Worm (Caenorhabditis elegans) whole organism, L4 larva: ENCODE results near the gene hmg-1.1.
A peak's percentile ranks its signal among the peaks of the same experiment; 100 is the strongest.

ENCODE experiments used
- D1046.2 ChIP-seq: fragments of 200-800 bp; sonication (Bioruptor generic); IDR thresholded peaks from 2 replicates; pipeline ENCODE4 v1.3.6; 2022; ENCODE audit warnings: missing genetic modification characterization, missing compliant biosample characterization
- F10B5.3 ChIP-seq: sonication (generic microtip); optimal IDR thresholded peaks from 2 replicates; lab custom pipeline; 2016; ENCODE audit warnings: mild to moderate bottlenecking, missing genetic modification characterization, missing compliant biosample characterization
- F26F4.8 ChIP-seq: fragments of 200-800 bp; sonication (Bioruptor generic); conservative IDR thresholded peaks from 2 replicates; pipeline ENCODE4 v1.3.6; 2022; ENCODE audit warnings: missing genetic modification characterization, missing compliant biosample characterization
- F49E8.2 ChIP-seq: sonication (generic microtip); optimal IDR thresholded peaks from 2 replicates; lab custom pipeline; 2016; ENCODE audit warnings: missing compliant biosample characterization, mild to moderate bottlenecking, missing genetic modification characterization, borderline replicate concordance
- R02D3.7 ChIP-seq: fragments of 150-350 bp; sonication (generic microtip); optimal IDR thresholded peaks from 3 replicates; lab custom pipeline; 2014; ENCODE audit warnings: missing biosample characterization, missing genetic modification characterization
- T20F7.1 ChIP-seq: fragments of 200-800 bp; sonication (Bioruptor generic); optimal IDR thresholded peaks from 2 replicates; lab custom pipeline; 2018; ENCODE audit warnings: mild to moderate bottlenecking, missing genetic modification characterization, missing compliant biosample characterization
- T26A8.4 ChIP-seq: fragments of 200-800 bp; sonication (Bioruptor generic); IDR thresholded peaks from 2 replicates; pipeline ENCODE4 v1.3.6; 2022; ENCODE audit warnings: missing genetic modification characterization, missing compliant biosample characterization
- Y105C5A.15 ChIP-seq: fragments of 200-800 bp; sonication (Bioruptor generic); IDR thresholded peaks from 2 replicates; pipeline ENCODE4 v1.3.6; 2022; ENCODE audit warnings: missing genetic modification characterization, missing compliant biosample characterization
- Y5F2A.4 ChIP-seq: fragments of 200-800 bp; sonication (Bioruptor generic); optimal IDR thresholded peaks from 2 replicates; lab custom pipeline; 2018; ENCODE audit warnings: mild to moderate bottlenecking, missing genetic modification characterization, missing compliant biosample characterization
- ZK546.5 ChIP-seq, 2 experiments: sonication (generic microtip); optimal IDR thresholded peaks; 2 replicates each; lab custom pipeline; 2017; ENCODE audit warnings: missing biosample characterization in 2 of 2, missing genetic modification characterization in 2 of 2
- aha-1 ChIP-seq: fragments of 150-350 bp; peaks from one replicate; lab custom pipeline; 2014; ENCODE audit warnings: missing biosample characterization, missing genetic modification characterization
- ceh-20 ChIP-seq: fragments of 200-800 bp; sonication (Bioruptor generic); IDR thresholded peaks from 2 replicates; pipeline ENCODE4 v1.3.6; 2022; ENCODE audit warnings: missing genetic modification reagents, missing genetic modification characterization, missing compliant biosample characterization
- ceh-32 ChIP-seq: sonication (generic microtip); optimal IDR thresholded peaks from 2 replicates; lab custom pipeline; 2016; ENCODE audit warnings: mild to moderate bottlenecking, missing genetic modification characterization, missing compliant biosample characterization; ENCODE audit not compliant: poor library complexity
- ceh-44 ChIP-seq: fragments of 200-800 bp; sonication (Bioruptor generic); IDR thresholded peaks from 2 replicates; pipeline ENCODE4 v1.3.6; 2022; ENCODE audit warnings: missing genetic modification reagents, missing genetic modification characterization, missing compliant biosample characterization
- ces-1 ChIP-seq: fragments of 150-350 bp; sonication (generic microtip); optimal IDR thresholded peaks from 4 replicates; lab custom pipeline; 2014; ENCODE audit warnings: missing biosample characterization, missing genetic modification reagents, missing genetic modification characterization
- ctbp-1 ChIP-seq: fragments of 200-800 bp; sonication (Bioruptor generic); IDR thresholded peaks from 2 replicates; pipeline ENCODE4 v1.3.6; 2022; ENCODE audit warnings: missing genetic modification reagents, missing genetic modification characterization, missing compliant biosample characterization
- daf-19 ChIP-seq: fragments of 200-800 bp; sonication (Bioruptor generic); conservative IDR thresholded peaks from 2 replicates; pipeline ENCODE4 v1.3.6; 2022; ENCODE audit warnings: missing genetic modification characterization, missing compliant biosample characterization
- daf-8 ChIP-seq: fragments of 200-800 bp; sonication (Bioruptor generic); IDR thresholded peaks from 2 replicates; pipeline ENCODE4 v1.3.6; 2022; ENCODE audit warnings: missing genetic modification characterization, missing compliant biosample characterization
- dmd-6 ChIP-seq: fragments of 200-800 bp; sonication (Bioruptor generic); IDR thresholded peaks from 2 replicates; pipeline ENCODE4 v1.3.6; 2022; ENCODE audit warnings: missing genetic modification reagents, missing genetic modification characterization, missing compliant biosample characterization
- dmd-8 ChIP-seq: fragments of 200-800 bp; sonication (Bioruptor generic); IDR thresholded peaks from 2 replicates; pipeline ENCODE4 v1.3.6; 2022; ENCODE audit warnings: missing genetic modification characterization, missing compliant biosample characterization
- dpl-1 ChIP-seq: fragments of 150-350 bp; optimal IDR thresholded peaks from 2 replicates; lab custom pipeline; 2014; ENCODE audit warnings: missing biosample characterization, missing genetic modification reagents, missing genetic modification characterization
- duxl-1 ChIP-seq: sonication (generic microtip); optimal IDR thresholded peaks from 2 replicates; lab custom pipeline; 2016; ENCODE audit warnings: mild to moderate bottlenecking, missing genetic modification characterization, moderate library complexity, missing compliant biosample characterization; ENCODE audit not compliant: poor library complexity
- fkh-10 ChIP-seq: fragments of 150-350 bp; optimal IDR thresholded peaks from 2 replicates; lab custom pipeline; 2014; ENCODE audit warnings: missing biosample characterization, missing genetic modification reagents, missing genetic modification characterization
- fos-1 ChIP-seq: fragments of 150-350 bp; optimal IDR thresholded peaks from 2 replicates; lab custom pipeline; 2014; ENCODE audit warnings: missing biosample characterization, missing genetic modification characterization
- hif-1 ChIP-seq, 2 experiments: sonication (generic microtip); optimal IDR thresholded peaks; 2 replicates each; lab custom pipeline; 2016 to 2017; ENCODE audit warnings: missing compliant biosample characterization in 2 of 2, missing genetic modification characterization in 2 of 2, missing genetic modification reagents in 2 of 2, missing genotype in 2 of 2, mild to moderate bottlenecking in 1 of 2
- hmg-1.1 ChIP-seq: fragments of 200-800 bp; sonication (Bioruptor generic); IDR thresholded peaks from 2 replicates; pipeline ENCODE4 v1.3.6; 2022; ENCODE audit warnings: missing genetic modification reagents, missing genetic modification characterization, missing compliant biosample characterization
- jun-1 ChIP-seq: fragments of 150-350 bp; optimal IDR thresholded peaks from 2 replicates; lab custom pipeline; 2014; ENCODE audit warnings: missing biosample characterization, missing genetic modification reagents, missing genetic modification characterization
- lin-1 ChIP-seq: fragments of 200-800 bp; sonication (Bioruptor generic); IDR thresholded peaks from 2 replicates; pipeline ENCODE4 v1.3.6; 2022; ENCODE audit warnings: missing genetic modification reagents, missing genetic modification characterization, missing compliant biosample characterization
- lin-29 ChIP-seq: fragments of 200-800 bp; sonication (Bioruptor generic); IDR thresholded peaks from 2 replicates; pipeline ENCODE4 v1.3.6; 2022; ENCODE audit warnings: missing genetic modification reagents, missing genetic modification characterization, missing compliant biosample characterization
- lir-3 ChIP-seq: sonication (generic microtip); optimal IDR thresholded peaks from 2 replicates; lab custom pipeline; 2016; ENCODE audit warnings: mild to moderate bottlenecking, missing genetic modification characterization, missing compliant biosample characterization
- mes-2 ChIP-seq: sonication (generic microtip); optimal IDR thresholded peaks from 2 replicates; lab custom pipeline; 2016; ENCODE audit warnings: missing genotype, mild to moderate bottlenecking, missing genetic modification characterization, missing compliant biosample characterization; ENCODE audit not compliant: poor library complexity, severe bottlenecking
- mxl-2 ChIP-seq: fragments of 200-800 bp; sonication (Bioruptor generic); conservative IDR thresholded peaks from 2 replicates; pipeline ENCODE4 v1.3.6; 2022; ENCODE audit warnings: missing genetic modification reagents, missing genetic modification characterization, missing compliant biosample characterization
- mxl-3 ChIP-seq: fragments of 200-800 bp; sonication (Bioruptor generic); optimal IDR thresholded peaks from 2 replicates; lab custom pipeline; 2018; ENCODE audit warnings: mild to moderate bottlenecking, missing genetic modification characterization, missing compliant biosample characterization
- nhr-10 ChIP-seq: fragments of 150-350 bp; optimal IDR thresholded peaks from 2 replicates; lab custom pipeline; 2014; ENCODE audit warnings: missing biosample characterization, missing genetic modification characterization
- nhr-25 ChIP-seq: sonication (generic microtip); optimal IDR thresholded peaks from 2 replicates; lab custom pipeline; 2017; ENCODE audit warnings: missing genetic modification characterization, mild to moderate bottlenecking, missing compliant biosample characterization, antibody characterized with exemption, moderate library complexity, borderline replicate concordance; ENCODE audit not compliant: insufficient read depth
- nhr-42 ChIP-seq: fragments of 200-800 bp; sonication (Bioruptor generic); IDR thresholded peaks from 2 replicates; pipeline ENCODE4 v1.3.6; 2022; ENCODE audit warnings: missing genetic modification characterization, missing compliant biosample characterization
- nhr-48 ChIP-seq: sonication (generic microtip); optimal IDR thresholded peaks from 2 replicates; lab custom pipeline; 2016; ENCODE audit warnings: mild to moderate bottlenecking, missing genetic modification characterization, missing compliant biosample characterization
- nhr-6 ChIP-seq: fragments of 150-350 bp; optimal IDR thresholded peaks from 2 replicates; lab custom pipeline; 2014; ENCODE audit warnings: missing biosample characterization, missing genetic modification characterization
- pqm-1 ChIP-seq: sonication (generic microtip); optimal IDR thresholded peaks from 2 replicates; lab custom pipeline; 2017; ENCODE audit warnings: missing biosample characterization, missing genetic modification characterization
- set-16 ChIP-seq: fragments of 200-800 bp; sonication (Bioruptor generic); IDR thresholded peaks from 2 replicates; pipeline ENCODE4 v1.3.6; 2022; ENCODE audit warnings: missing genetic modification reagents, missing genetic modification characterization, missing compliant biosample characterization
- snpc-1.2 ChIP-seq: fragments of 200-800 bp; sonication (Bioruptor generic); IDR thresholded peaks from 2 replicates; pipeline ENCODE4 v1.3.6; 2022; ENCODE audit warnings: missing genetic modification reagents, missing genetic modification characterization, missing compliant biosample characterization
- spr-1 ChIP-seq: sonication (generic microtip); optimal IDR thresholded peaks from 2 replicates; lab custom pipeline; 2016; ENCODE audit warnings: mild to moderate bottlenecking, missing genetic modification characterization, missing compliant biosample characterization
- spr-3 ChIP-seq: fragments of 200-800 bp; sonication (Bioruptor generic); optimal IDR thresholded peaks from 2 replicates; lab custom pipeline; 2018; ENCODE audit warnings: mild to moderate bottlenecking, missing genetic modification characterization, missing compliant biosample characterization
- tra-1 ChIP-seq: fragments of 200-800 bp; sonication (Bioruptor generic); IDR thresholded peaks from 2 replicates; pipeline ENCODE4 v1.3.6; 2022; ENCODE audit warnings: missing genetic modification reagents, missing genetic modification characterization, missing compliant biosample characterization
- vab-7 ChIP-seq: fragments of 200-800 bp; sonication (Bioruptor generic); IDR thresholded peaks from 2 replicates; pipeline ENCODE4 v1.3.6; 2022; ENCODE audit warnings: missing genetic modification reagents, missing genetic modification characterization, missing compliant biosample characterization
- zag-1 ChIP-seq: fragments of 150-350 bp; optimal IDR thresholded peaks from 2 replicates; lab custom pipeline; 2014; ENCODE audit warnings: missing biosample characterization, missing genetic modification characterization
- zfp-3 ChIP-seq: fragments of 200-800 bp; sonication (Bioruptor generic); conservative IDR thresholded peaks from 2 replicates; pipeline ENCODE4 v1.3.6; 2022; ENCODE audit warnings: missing genetic modification reagents, missing genetic modification characterization, missing compliant biosample characterization
- zip-11 ChIP-seq: fragments of 200-800 bp; sonication (Bioruptor generic); IDR thresholded peaks from 2 replicates; pipeline ENCODE4 v1.3.6; 2022; ENCODE audit warnings: missing genetic modification characterization, missing compliant biosample characterization
- zip-2 ChIP-seq: fragments of 150-350 bp; optimal IDR thresholded peaks from 2 replicates; lab custom pipeline; 2014; ENCODE audit warnings: missing biosample characterization, missing genetic modification characterization
- ztf-11 ChIP-seq: fragments of 150-350 bp; optimal IDR thresholded peaks from 2 replicates; lab custom pipeline; 2014; ENCODE audit warnings: missing biosample characterization, missing genetic modification characterization

Gene hmg-1.1

ce11 chrII:14247748-14248502, 2.6 kb upstream of the hmg-1.1 start (continued):
- TF ChIP-seq ceh-44 (GFP tag; lab: Robert Waterston, UW) = no peak
- TF ChIP-seq ZK546.5 (tag; optimal IDR thresholded peaks at IDR 0.05; lab: Kevin White, UChicago) = no peak
- TF ChIP-seq ztf-11 (tag; lab: Kevin White, UChicago) = no peak
- TF ChIP-seq dmd-8 = no peak
- no peak for TF ChIP-seq zfp-3
- peak; percentile 61; the same call in 1 of the 2 replicates for TF ChIP-seq hmg-1.1
- no peak for TF ChIP-seq nhr-10 (tag; lab: Kevin White, UChicago)
- TF ChIP-seq F49E8.2 (tag; lab: Kevin White, UChicago) = no peak
- TF ChIP-seq nhr-48 (tag; lab: Kevin White, UChicago) = peak; percentile 79
- no peak for TF ChIP-seq hif-1 (tag; optimal IDR thresholded peaks at IDR 0.05; lab: Kevin White, UChicago)
- no peak for TF ChIP-seq T20F7.1 (GFP tag; lab: Kevin White, UChicago)
- TF ChIP-seq snpc-1.2 (GFP tag; lab: Robert Waterston, UW) = no peak
- peak; percentile 52 for TF ChIP-seq dpl-1 (GFP tag; lab: Kevin White, UChicago)
- no peak for TF ChIP-seq D1046.2 (GFP tag; lab: Robert Waterston, UW)
- TF ChIP-seq mxl-2 (GFP tag; lab: Robert Waterston, UW) = no peak
- no peak for TF ChIP-seq F26F4.8 (GFP tag; lab: Robert Waterston, UW)
- TF ChIP-seq Y5F2A.4 (GFP tag; lab: Kevin White, UChicago) = no peak
- peak; percentile 63; the same call in 1 of the 2 replicates for TF ChIP-seq nhr-42 (GFP tag; lab: Robert Waterston, UW)
- no peak for TF ChIP-seq spr-1
- peak; percentile 80 for TF ChIP-seq mxl-3
- TF ChIP-seq tra-1 (GFP tag; lab: Robert Waterston, UW) = no peak
- no peak for TF ChIP-seq Y105C5A.15 (GFP tag; lab: Robert Waterston, UW)
- peak; percentile 36 for TF ChIP-seq mes-2 (tag; lab: Kevin White, UChicago)
- no peak for TF ChIP-seq fos-1 (tag; lab: Kevin White, UChicago)
- no peak for TF ChIP-seq spr-3
- no peak for TF ChIP-seq zip-11 (GFP tag; lab: Robert Waterston, UW)
- TF ChIP-seq ceh-20 (GFP tag; lab: Robert Waterston, UW) = no peak
- TF ChIP-seq set-16 (GFP tag; lab: Robert Waterston, UW) = no peak
- no peak for TF ChIP-seq ceh-32 (tag; lab: Kevin White, UChicago)
- TF ChIP-seq lin-1 (GFP tag; lab: Robert Waterston, UW) = peak; percentile 35; the same call in 1 of the 2 replicates
- TF ChIP-seq zag-1 = no peak
- peak; percentile 62 for TF ChIP-seq dmd-6 (GFP tag; lab: Robert Waterston, UW)
- no peak for TF ChIP-seq nhr-25 (tag; lab: Kevin White, UChicago)
- TF ChIP-seq zip-2 (tag; lab: Kevin White, UChicago) = no peak
- TF ChIP-seq F10B5.3 (tag; lab: Kevin White, UChicago) = no peak
- no peak for TF ChIP-seq T26A8.4 (GFP tag; lab: Robert Waterston, UW)
- peak; percentile 65 for TF ChIP-seq pqm-1 (tag; lab: Kevin White, UChicago)
- TF ChIP-seq ces-1 (GFP tag; lab: Kevin White, UChicago) = no peak
- TF ChIP-seq aha-1 = peak; percentile 94
- no peak for TF ChIP-seq daf-8 (GFP tag; lab: Robert Waterston, UW)
- TF ChIP-seq fkh-10 (GFP tag; lab: Kevin White, UChicago) = no peak
- no peak for TF ChIP-seq ctbp-1 (GFP tag; lab: Robert Waterston, UW)
- TF ChIP-seq jun-1 (tag; lab: Kevin White, UChicago) = no peak
- no peak for TF ChIP-seq vab-7 (GFP tag; lab: Robert Waterston, UW)
- no peak for TF ChIP-seq lir-3 (tag; lab: Kevin White, UChicago)
- TF ChIP-seq nhr-6 (tag; lab: Kevin White, UChicago) = no peak
- TF ChIP-seq R02D3.7 (tag; lab: Kevin White, UChicago) = no peak
- no peak for TF ChIP-seq lin-29
- no peak for TF ChIP-seq duxl-1 (tag; lab: Kevin White, UChicago)
- no peak for TF ChIP-seq daf-19
